Worm (Caenorhabditis elegans) whole organism, L4 larva: ENCODE data around the gene C34F6.9.
"Not testable (repeated sequence)": the region's sequence is repeated elsewhere in the genome, so short reads cannot be mapped to it uniquely, and the experiment has no call there.

Experiments
- Y48G9A.11 ChIP-seq: fragments of 200-800 bp; sonication (Bioruptor generic); IDR thresholded peaks from 2 replicates; pipeline ENCODE4 v1.3.6; 2022; ENCODE audit warnings: missing genetic modification reagents, missing genetic modification characterization, missing compliant biosample characterization
- aha-1 ChIP-seq: fragments of 150-350 bp; peaks from one replicate; lab custom pipeline; 2014; ENCODE audit warnings: missing biosample characterization, missing genetic modification characterization
- attf-4 ChIP-seq: sonication (generic microtip); optimal IDR thresholded peaks from 3 replicates; lab custom pipeline; 2017; ENCODE audit warnings: missing biosample characterization, missing genetic modification characterization
- ceh-20 ChIP-seq: fragments of 200-800 bp; sonication (Bioruptor generic); IDR thresholded peaks from 2 replicates; pipeline ENCODE4 v1.3.6; 2022; ENCODE audit warnings: missing genetic modification reagents, missing genetic modification characterization, missing compliant biosample characterization
- ceh-62 ChIP-seq: sonication (generic microtip); optimal IDR thresholded peaks from 2 replicates; lab custom pipeline; 2017; ENCODE audit warnings: missing biosample characterization, missing genetic modification characterization
- ctbp-1 ChIP-seq: fragments of 200-800 bp; sonication (Bioruptor generic); IDR thresholded peaks from 2 replicates; pipeline ENCODE4 v1.3.6; 2022; ENCODE audit warnings: missing genetic modification reagents, missing genetic modification characterization, missing compliant biosample characterization
- hlh-11 ChIP-seq: fragments of 200-800 bp; sonication (Bioruptor generic); optimal IDR thresholded peaks from 2 replicates; lab custom pipeline; 2018; ENCODE audit warnings: mild to moderate bottlenecking, missing genetic modification characterization, missing compliant biosample characterization
- hlh-30 ChIP-seq: sonication (generic microtip); optimal IDR thresholded peaks from 2 replicates; lab custom pipeline; 2017; ENCODE audit warnings: antibody characterized with exemption, mild to moderate bottlenecking, missing genetic modification characterization, missing compliant biosample characterization; ENCODE audit not compliant: insufficient read depth
- lim-7 ChIP-seq: fragments of 200-800 bp; sonication (Bioruptor generic); IDR thresholded peaks from 2 replicates; pipeline ENCODE4 v1.3.6; 2022; ENCODE audit warnings: missing genetic modification characterization, missing compliant biosample characterization
- lin-13 ChIP-seq: fragments of 150-350 bp; optimal IDR thresholded peaks from 2 replicates; lab custom pipeline; 2014; ENCODE audit warnings: missing biosample characterization, missing genetic modification reagents, missing genetic modification characterization
- lir-3 ChIP-seq: sonication (generic microtip); optimal IDR thresholded peaks from 2 replicates; lab custom pipeline; 2016; ENCODE audit warnings: mild to moderate bottlenecking, missing genetic modification characterization, missing compliant biosample characterization
- mdl-1 ChIP-seq, 2 experiments: fragments of 150-350 bp in 1 of 2; sonication (generic microtip) in 1 of 2; optimal IDR thresholded peaks; 2 replicates each; lab custom pipeline; 2014 to 2017; ENCODE audit warnings: missing biosample characterization in 2 of 2, missing genetic modification characterization in 2 of 2
- mxl-2 ChIP-seq: fragments of 200-800 bp; sonication (Bioruptor generic); conservative IDR thresholded peaks from 2 replicates; pipeline ENCODE4 v1.3.6; 2022; ENCODE audit warnings: missing genetic modification reagents, missing genetic modification characterization, missing compliant biosample characterization
- mxl-3 ChIP-seq: fragments of 200-800 bp; sonication (Bioruptor generic); optimal IDR thresholded peaks from 2 replicates; lab custom pipeline; 2018; ENCODE audit warnings: mild to moderate bottlenecking, missing genetic modification characterization, missing compliant biosample characterization
- nhr-28 ChIP-seq: fragments of 150-350 bp; optimal IDR thresholded peaks from 2 replicates; lab custom pipeline; 2014; ENCODE audit warnings: missing biosample characterization, missing genetic modification characterization
- nhr-41 ChIP-seq: fragments of 200-800 bp; sonication (Bioruptor generic); IDR thresholded peaks from 2 replicates; pipeline ENCODE4 v1.3.6; 2022; ENCODE audit warnings: missing genetic modification reagents, missing genetic modification characterization, missing compliant biosample characterization
- nhr-42 ChIP-seq: fragments of 200-800 bp; sonication (Bioruptor generic); IDR thresholded peaks from 2 replicates; pipeline ENCODE4 v1.3.6; 2022; ENCODE audit warnings: missing genetic modification characterization, missing compliant biosample characterization
- nhr-48 ChIP-seq: sonication (generic microtip); optimal IDR thresholded peaks from 2 replicates; lab custom pipeline; 2016; ENCODE audit warnings: mild to moderate bottlenecking, missing genetic modification characterization, missing compliant biosample characterization
- nhr-76 ChIP-seq: fragments of 150-350 bp; optimal IDR thresholded peaks from 2 replicates; lab custom pipeline; 2014; ENCODE audit warnings: missing biosample characterization, missing genetic modification characterization
- pha-4 ChIP-seq, 2 experiments: fragments of 150-350 bp in 1 of 2; fragments of 200-800 bp in 1 of 2; sonication (Bioruptor generic) in 1 of 2; IDR thresholded peaks in 1 of 2; optimal IDR thresholded peaks in 1 of 2; 2 replicates each; pipeline versions ENCODE4 v1.3.6 to Lab custom; 2014 to 2022; ENCODE audit warnings: missing genetic modification characterization in 2 of 2, missing genetic modification reagents in 2 of 2, missing biosample characterization in 1 of 2, missing compliant biosample characterization in 1 of 2
- set-16 ChIP-seq: fragments of 200-800 bp; sonication (Bioruptor generic); IDR thresholded peaks from 2 replicates; pipeline ENCODE4 v1.3.6; 2022; ENCODE audit warnings: missing genetic modification reagents, missing genetic modification characterization, missing compliant biosample characterization
- snpc-1.2 ChIP-seq: fragments of 200-800 bp; sonication (Bioruptor generic); IDR thresholded peaks from 2 replicates; pipeline ENCODE4 v1.3.6; 2022; ENCODE audit warnings: missing genetic modification reagents, missing genetic modification characterization, missing compliant biosample characterization
- tag-97 ChIP-seq: fragments of 200-800 bp; sonication (Bioruptor generic); IDR thresholded peaks from 2 replicates; pipeline ENCODE4 v1.3.6; 2022; ENCODE audit warnings: missing genetic modification characterization, missing compliant biosample characterization
- unc-39 ChIP-seq: sonication (generic microtip); optimal IDR thresholded peaks from 2 replicates; lab custom pipeline; 2017; ENCODE audit warnings: missing biosample characterization, missing genetic modification characterization
- unc-62 ChIP-seq, 3 experiments: fragments of 150-350 bp in 1 of 3; sonication (generic microtip); optimal IDR thresholded peaks in 2 of 3; peaks in 1 of 3; 1 replicate in 1 of 3; 2 replicates in 2 of 3; lab custom pipeline; 2014 to 2017; ENCODE audit warnings: missing biosample characterization in 3 of 3, missing genetic modification characterization in 3 of 3, missing genetic modification reagents in 3 of 3, missing genotype in 1 of 3
- zip-11 ChIP-seq: fragments of 200-800 bp; sonication (Bioruptor generic); IDR thresholded peaks from 2 replicates; pipeline ENCODE4 v1.3.6; 2022; ENCODE audit warnings: missing genetic modification characterization, missing compliant biosample characterization

C34F6.9 gene

DNA sequence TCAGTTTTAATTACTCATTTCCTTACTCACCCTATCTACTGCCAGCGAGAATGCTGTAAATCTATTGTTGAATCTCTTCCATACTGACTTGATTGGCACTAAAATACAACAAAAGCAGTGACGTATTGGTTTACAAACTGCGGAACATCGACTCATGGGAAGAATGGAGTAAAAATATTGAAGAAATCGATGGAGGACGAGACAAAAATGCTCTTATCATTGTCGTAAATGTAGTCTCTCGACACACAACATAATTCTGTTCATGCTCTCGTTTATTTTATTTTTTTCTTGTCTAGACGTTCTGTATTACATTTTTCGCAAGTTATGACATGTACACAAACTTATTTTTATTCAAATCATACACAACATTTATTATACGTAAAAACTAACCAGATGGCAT is 18.7 kb downstream of the C34F6.9 start, which contains the start of gene C34F6.11 (continued):
- TF ChIP-seq Y48G9A.11 (GFP tag; lab: Robert Waterston, UW) (no peak), ceh-62 (tag; lab: Kevin White, UChicago) (no peak), lin-13 (GFP tag; lab: Kevin White, UChicago) (no peak)

DNA sequence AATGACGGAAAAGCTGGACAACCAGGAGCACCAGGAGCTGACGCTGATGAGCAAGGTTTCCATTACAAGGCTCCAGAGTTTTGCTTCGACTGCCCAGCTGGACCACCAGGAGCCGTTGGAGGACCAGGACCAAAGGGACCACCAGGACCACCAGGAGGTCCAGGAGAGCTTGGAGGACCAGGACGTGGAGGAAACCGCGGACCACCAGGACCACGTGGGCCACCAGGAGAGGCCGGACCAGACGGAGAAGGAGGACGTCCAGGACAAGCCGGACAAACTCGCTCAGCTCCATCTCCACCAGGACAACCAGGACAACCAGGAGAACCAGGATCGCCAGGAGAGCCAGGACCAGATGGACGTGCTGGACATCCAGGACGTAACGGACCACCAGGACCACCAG is 20.5 kb downstream of the C34F6.9 start:
- TF ChIP-seq tag-97 (0 out of 2 replicates have a peak, but pooled peaks have one; percentile 61), set-16 (GFP tag; lab: Robert Waterston, UW) (peak; percentile 95), ctbp-1 (GFP tag; lab: Robert Waterston, UW) (0 out of 2 replicates have a peak, but pooled peaks have one; percentile 9)

DNA sequence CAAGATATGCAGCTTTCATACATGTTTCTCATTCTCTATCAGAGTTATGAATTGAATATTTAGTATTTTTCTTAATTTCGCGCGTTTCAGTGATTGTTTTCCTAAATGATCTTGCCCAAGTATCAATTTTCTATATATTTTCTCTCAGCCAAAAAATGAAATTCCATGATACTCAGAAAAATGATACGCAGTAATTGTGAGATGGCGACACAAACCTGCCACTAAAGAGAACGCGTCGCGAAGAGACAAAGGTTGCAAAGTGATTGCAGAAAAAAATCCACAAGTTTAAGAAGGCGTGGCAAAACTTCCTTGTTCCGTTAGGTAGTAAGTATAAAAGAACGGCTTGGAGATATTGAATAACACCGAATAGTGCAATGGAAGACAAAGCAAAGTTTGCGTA is 21.3 kb downstream of the C34F6.9 start, which contains the start of gene col-179:
TSS of gene col-179 (plus strand) at position 301 of the 400 bp plus-strand sequence.
- TF ChIP-seq lim-7 (GFP tag; lab: Robert Waterston, UW) (no peak), ceh-20 (GFP tag; lab: Robert Waterston, UW) (no peak)
- TF ChIP-seq, all 104 proteins: peak for 0

DNA sequence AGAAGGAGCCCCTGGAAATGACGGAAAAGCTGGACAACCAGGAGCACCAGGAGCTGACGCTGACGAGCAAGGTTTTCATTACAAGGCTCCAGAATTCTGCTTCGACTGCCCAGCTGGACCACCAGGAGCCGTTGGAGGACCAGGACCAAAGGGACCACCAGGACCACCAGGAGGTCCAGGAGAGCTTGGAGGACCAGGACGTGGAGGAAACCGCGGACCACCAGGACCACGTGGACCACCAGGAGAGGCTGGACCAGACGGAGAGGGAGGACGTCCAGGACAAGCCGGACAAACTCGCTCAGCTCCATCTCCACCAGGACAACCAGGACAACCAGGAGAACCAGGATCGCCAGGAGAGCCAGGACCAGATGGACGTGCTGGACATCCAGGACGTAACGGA is 22.6 kb downstream of the C34F6.9 start:
- 0 out of 2 replicates have a peak, but pooled peaks have one; percentile 14 for TF ChIP-seq pha-4 (GFP tag; IDR thresholded peaks at IDR 0.05; lab: Robert Waterston, UW)
- TF ChIP-seq pha-4 (tag; optimal IDR thresholded peaks at IDR 0.05; lab: Kevin White, UChicago) = not testable (repeated sequence)
- peak; percentile 95 for TF ChIP-seq set-16 (GFP tag; lab: Robert Waterston, UW)
- TF ChIP-seq lim-7 (GFP tag; lab: Robert Waterston, UW) = 0 out of 2 replicates have a peak, but pooled peaks have one; percentile 17
- 0 out of 2 replicates have a peak, but pooled peaks have one; percentile 39 for TF ChIP-seq tag-97

DNA sequence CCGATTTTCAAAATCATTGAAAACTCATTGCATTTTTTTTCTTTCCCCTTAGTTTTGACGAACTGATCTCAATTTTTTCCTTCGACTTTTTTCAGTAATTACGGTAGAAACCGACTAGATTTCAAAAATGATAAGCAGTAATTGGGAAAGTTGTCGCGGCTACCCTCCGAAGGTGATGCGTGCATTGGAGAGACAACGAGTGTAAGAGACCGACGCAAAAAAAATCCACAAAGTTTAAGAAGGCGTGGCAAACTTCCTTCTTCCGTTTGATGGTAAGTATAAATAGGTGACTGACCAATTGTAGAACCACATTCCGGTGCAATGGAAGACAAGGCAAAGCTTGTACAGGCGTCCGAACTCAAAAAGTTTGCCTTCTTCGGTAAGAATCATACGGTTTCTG is 23.3 kb downstream of the C34F6.9 start, which contains the start of gene col-178:
TSS of gene col-178 (plus strand) at position 301 of the 400 bp plus-strand sequence.
- TF ChIP-seq unc-62 (GFP tag; optimal IDR thresholded peaks at IDR 0.05 in 1 of 2; lab: Kevin White, UChicago) = peak in 1 of 2 experiments; percentile 67
- no peak for TF ChIP-seq unc-62 (tag; optimal IDR thresholded peaks at IDR 0.05; lab: Kevin White, UChicago)
- no peak for TF ChIP-seq unc-39
- TF ChIP-seq nhr-42 (GFP tag; lab: Robert Waterston, UW) = no peak
- no peak for TF ChIP-seq mxl-2 (GFP tag; lab: Robert Waterston, UW)
- no peak for TF ChIP-seq zip-11 (GFP tag; lab: Robert Waterston, UW)
- TF ChIP-seq attf-4 (tag; lab: Kevin White, UChicago) = no peak
- TF ChIP-seq nhr-41 = no peak
- TF ChIP-seq, all 104 proteins: peak for 1

DNA sequence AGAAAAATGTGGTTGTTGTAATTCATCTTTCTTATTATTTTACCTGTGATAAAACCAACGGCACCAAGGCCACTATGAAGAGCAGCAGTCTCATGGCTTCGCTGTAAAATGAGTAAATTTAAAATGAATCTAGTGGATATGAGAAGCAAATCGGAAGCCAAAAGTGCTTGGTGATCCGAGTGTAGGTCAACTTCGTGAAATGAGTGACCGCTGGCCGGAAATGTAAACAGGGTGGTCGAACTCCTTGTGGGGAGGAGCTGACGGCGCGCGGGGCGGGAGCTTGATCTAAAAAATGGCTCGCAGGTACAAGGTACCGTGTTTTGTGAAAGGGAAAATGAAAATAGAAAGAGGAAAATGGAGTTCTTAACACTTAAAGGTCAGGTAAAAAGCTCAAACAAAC is 25.7 kb downstream of the C34F6.9 start, which contains the start of gene C34F6.1:
TSS of gene C34F6.1 (minus strand) at position 101 of the 400 bp plus-strand sequence.
- TF ChIP-seq snpc-1.2 (GFP tag; lab: Robert Waterston, UW) = no peak
- TF ChIP-seq aha-1 (tag; lab: Kevin White, UChicago) = peak; percentile 17

DNA sequence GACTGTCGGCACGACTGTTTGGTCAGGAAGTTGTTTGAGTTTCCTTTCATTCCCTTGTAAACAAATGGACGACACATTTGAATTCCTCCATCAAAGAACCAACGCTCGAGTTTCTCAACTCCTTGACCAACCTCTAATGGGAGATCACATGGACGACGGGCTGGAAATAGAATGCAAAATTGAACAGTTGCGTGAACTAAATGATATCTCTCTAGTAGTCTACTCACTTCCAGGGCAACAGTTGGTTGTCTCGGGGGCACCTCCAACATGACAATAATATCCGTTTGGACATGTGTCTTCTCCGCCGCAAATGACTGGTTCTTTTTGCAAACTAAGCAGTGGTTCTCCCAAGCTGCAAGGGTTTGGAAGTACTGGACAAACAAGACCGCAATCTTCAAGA is 28.8 kb downstream of the C34F6.9 start:
- TF ChIP-seq hlh-11 (tag; lab: Kevin White, UChicago) = peak; percentile 20
- TF ChIP-seq unc-62 (GFP tag; optimal IDR thresholded peaks at IDR 0.05 in 1 of 2; lab: Kevin White, UChicago) = peak in 1 of 2 experiments; percentile 67
- no peak for TF ChIP-seq unc-62 (tag; optimal IDR thresholded peaks at IDR 0.05; lab: Kevin White, UChicago)
- TF ChIP-seq nhr-41 = no peak
- TF ChIP-seq, all 104 proteins: peak for 2

DNA sequence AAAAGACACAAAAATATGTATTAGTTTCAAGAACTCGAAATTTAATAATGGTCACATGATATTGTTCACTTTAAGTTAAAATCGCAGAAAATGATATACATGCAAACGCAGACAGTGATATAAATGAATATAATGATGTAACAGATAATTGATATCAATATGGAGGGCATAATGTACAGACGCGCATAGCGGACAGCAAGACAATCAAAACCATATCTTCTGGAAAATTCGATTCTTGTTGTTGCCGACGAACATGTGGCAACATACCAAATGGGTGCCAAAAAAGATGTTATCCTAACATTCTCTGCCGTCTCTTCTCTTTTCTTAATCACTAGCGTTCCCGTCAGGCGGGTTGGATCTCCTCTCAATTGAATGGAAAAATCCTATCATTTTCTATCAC is 32.0 kb downstream of the C34F6.9 start:
- TF ChIP-seq nhr-48 (peak; percentile 3), nhr-76 (tag; lab: Kevin White, UChicago) (no peak), hlh-11 (tag; lab: Kevin White, UChicago) (peak; percentile 56), hlh-30 (tag; lab: Kevin White, UChicago) (peak; percentile 46), Y48G9A.11 (GFP tag; lab: Robert Waterston, UW) (no peak), mdl-1 (tag; optimal IDR thresholded peaks at IDR 0.05; lab: Kevin White, UChicago) (peak in 1 of 2 experiments; percentile 45), nhr-28 (tag; lab: Kevin White, UChicago) (peak; percentile 24), lir-3 (tag; lab: Kevin White, UChicago) (no peak), mxl-3 (peak; percentile 63)
